Worm (Caenorhabditis elegans): Measurements from ENCODE around the gene vha-4.

The vha-4 gene

DNA sequence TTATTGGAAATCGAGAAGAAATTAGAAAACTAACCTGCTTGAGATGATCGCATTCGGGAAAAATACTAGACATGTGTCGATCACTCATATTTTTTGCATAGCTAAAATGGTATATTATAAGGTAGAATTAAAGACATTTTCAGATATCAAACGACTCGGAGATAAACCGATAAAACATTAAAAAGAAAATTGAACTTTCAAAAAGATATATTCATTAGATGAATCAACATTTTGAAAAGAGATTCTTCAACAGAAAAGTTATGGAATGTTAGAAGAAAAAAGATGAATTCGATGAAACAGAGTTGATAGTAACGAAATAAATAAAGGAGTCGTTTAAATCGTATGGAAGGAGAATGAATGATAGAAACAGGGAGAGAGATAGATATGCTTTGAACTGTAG is 23.5 kb downstream of the vha-4 start, which contains the start of gene mdmh-35:
Gene mdmh-35, minus strand, starts transcription at position 101 of the 400 bp plus-strand sequence.
- no peak for TF ChIP-seq ceh-40 (GFP tag; IDR thresholded peaks at IDR 0.05)

DNA sequence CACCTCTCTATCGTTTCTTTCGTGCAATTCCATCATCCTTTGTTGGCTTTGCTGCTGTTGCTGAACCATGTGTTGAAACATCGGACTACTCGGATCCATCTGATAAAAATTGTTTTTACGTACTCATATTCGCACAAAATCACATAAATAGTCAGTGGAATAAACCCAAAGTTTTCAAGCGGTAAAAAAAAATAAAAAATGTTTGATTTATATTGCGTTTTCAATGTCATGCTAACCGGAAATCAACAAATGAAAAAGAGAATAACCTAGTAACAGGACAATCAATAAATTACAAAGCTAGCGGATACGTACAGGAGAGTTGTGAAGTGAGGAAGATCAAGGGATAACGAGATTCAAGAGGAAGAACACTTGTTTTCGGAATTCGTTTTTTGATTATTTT is 24.2 kb downstream of the vha-4 start, which contains the start of gene mdt-10:
Gene mdt-10, minus strand, starts transcription at position 101 of the 400 bp plus-strand sequence.
- no peak for TF ChIP-seq tlf-1 (GFP tag; optimal IDR thresholded peaks at IDR 0.05)
- no peak for TF ChIP-seq ama-1 (optimal IDR thresholded peaks at IDR 0.05)
- no peak for TF ChIP-seq ama-1 (GFP tag; optimal IDR thresholded peaks at IDR 0.05)
- TF ChIP-seq B0261.1 (tag; optimal IDR thresholded peaks at IDR 0.05) = no peak
- no peak for TF ChIP-seq hsf-1 (GFP tag; IDR thresholded peaks at IDR 0.05)
- TF ChIP-seq ekl-4 (GFP tag; IDR thresholded peaks at IDR 0.05) = no peak
- no peak for TF ChIP-seq nfya-1 (tag; optimal IDR thresholded peaks at IDR 0.05; ENCODE audit: borderline replicate concordance, insufficient read depth)
- TF ChIP-seq sea-2 (GFP tag; IDR thresholded peaks at IDR 0.05) = no peak
- TF ChIP-seq madf-8 (GFP tag; conservative IDR thresholded peaks at IDR 0.05) = no peak
- TF ChIP-seq nfya-2 (GFP tag; IDR thresholded peaks at IDR 0.05) = no peak
- no peak for TF ChIP-seq T07F8.4 (tag; optimal IDR thresholded peaks at IDR 0.05)
- no peak for TF ChIP-seq ztf-26 (tag; optimal IDR thresholded peaks at IDR 0.05)
- TF ChIP-seq ztf-22 (GFP tag; optimal IDR thresholded peaks at IDR 0.05) = no peak
- no peak for TF ChIP-seq F22D6.2 (tag; optimal IDR thresholded peaks at IDR 0.05)
- TF ChIP-seq ztf-18 (tag; optimal IDR thresholded peaks at IDR 0.05) = no peak
- TF ChIP-seq attf-3 (GFP tag; conservative IDR thresholded peaks at IDR 0.05) = no peak
- no peak for TF ChIP-seq xnd-1 (tag; optimal IDR thresholded peaks at IDR 0.05)
- no peak for TF ChIP-seq ceh-27 (GFP tag; optimal IDR thresholded peaks at IDR 0.05)

DNA sequence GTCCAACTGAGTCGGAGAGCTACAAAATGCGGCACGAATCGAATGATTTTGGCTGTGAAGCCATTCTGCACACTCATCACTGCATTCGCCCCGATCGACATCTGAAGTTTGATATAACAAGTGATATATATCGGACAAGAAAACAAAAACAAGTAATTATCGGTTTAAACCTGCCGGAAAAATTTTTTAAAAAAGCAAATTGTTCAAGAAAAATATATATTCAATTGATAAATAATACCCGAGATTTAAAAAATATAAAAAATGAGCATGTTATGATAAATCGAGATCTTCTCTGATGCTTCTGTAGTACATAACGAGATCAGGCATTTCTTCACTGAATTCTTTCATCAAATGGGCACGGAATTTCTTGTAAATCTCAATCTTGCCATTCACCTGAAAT is 25.4 kb downstream of the vha-4 start, which contains the start of gene T09A5.5:
Gene T09A5.5, minus strand, starts transcription at position 101 of the 400 bp plus-strand sequence.
- TF ChIP-seq madf-6 (GFP tag; IDR thresholded peaks at IDR 0.05) (peak; percentile 32; the same call in 1 of the 2 replicates), ekl-4 (GFP tag; IDR thresholded peaks at IDR 0.05) (no peak), ztf-22 (GFP tag; optimal IDR thresholded peaks at IDR 0.05) (no peak), F23B12.7 (tag; optimal IDR thresholded peaks at IDR 0.05; ENCODE audit: insufficient read depth) (no peak), lin-35 (GFP tag; optimal IDR thresholded peaks at IDR 0.05) (no peak), pbrm-1 (GFP tag; IDR thresholded peaks at IDR 0.05) (no peak), aptf-2 (GFP tag; conservative IDR thresholded peaks at IDR 0.05) (no peak)

DNA sequence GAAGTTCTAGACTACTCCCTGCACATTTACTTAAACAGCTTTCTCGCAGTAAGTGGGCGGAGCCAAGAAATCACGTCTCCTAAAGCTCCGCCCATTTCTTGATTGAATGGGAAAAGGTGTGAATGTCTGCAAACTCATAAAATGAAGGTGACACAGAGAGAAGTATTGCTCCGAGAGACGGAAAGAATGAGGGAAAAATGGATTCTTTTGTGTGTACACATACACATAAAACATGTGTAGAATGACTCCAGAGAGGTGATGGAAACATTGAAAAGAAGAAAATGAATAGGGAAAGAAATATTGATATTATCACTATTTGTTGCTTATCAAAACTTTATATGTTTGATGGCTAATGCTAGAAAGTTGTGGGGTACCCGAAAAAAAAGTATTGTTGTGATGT is 27.6 kb downstream of the vha-4 start:
- TF ChIP-seq lin-35 (GFP tag; optimal IDR thresholded peaks at IDR 0.05) (no peak), nhr-80 (tag; optimal IDR thresholded peaks at IDR 0.05) (peak; percentile 36)

DNA sequence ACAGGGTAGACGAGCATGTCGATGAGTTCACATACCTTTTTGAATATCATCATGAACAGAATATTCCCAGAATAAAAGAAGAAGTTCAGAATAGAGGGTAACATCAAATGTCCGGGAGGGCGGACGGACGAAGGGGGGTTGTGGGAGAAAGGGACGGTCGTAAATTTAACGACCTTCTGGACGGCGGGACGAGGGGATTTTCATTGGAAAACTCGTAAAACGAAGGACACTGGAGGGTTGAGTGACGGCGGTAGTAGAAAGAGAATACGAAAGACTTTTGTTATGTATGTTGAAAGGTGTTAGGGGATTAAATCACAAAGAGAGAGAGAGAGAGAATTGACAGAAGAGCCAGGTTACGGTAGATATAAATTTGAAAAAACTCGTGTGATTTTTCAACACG is 28.5 kb downstream of the vha-4 start:
- TF ChIP-seq gei-17 (GFP tag; optimal IDR thresholded peaks at IDR 0.05) (no peak), snpc-1.3 (tag; optimal IDR thresholded peaks at IDR 0.05; ENCODE audit: insufficient read depth) (no peak), hlh-26 (GFP tag; conservative IDR thresholded peaks at IDR 0.05) (no peak), lir-1 (GFP tag; conservative IDR thresholded peaks at IDR 0.05) (no peak), repo-1 (tag; optimal IDR thresholded peaks at IDR 0.05) (no peak), F23B12.7 (tag; optimal IDR thresholded peaks at IDR 0.05; ENCODE audit: insufficient read depth) (no peak), nfya-2 (GFP tag; IDR thresholded peaks at IDR 0.05) (no peak), madf-10 (tag; optimal IDR thresholded peaks at IDR 0.05) (no peak), B0035.1 (tag; optimal IDR thresholded peaks at IDR 0.05) (no peak), nhr-179 (tag; optimal IDR thresholded peaks at IDR 0.05) (no peak), ceh-100 (GFP tag; IDR thresholded peaks at IDR 0.05) (no peak), ZK185.1 (tag; optimal IDR thresholded peaks at IDR 0.05; ENCODE audit: poor library complexity, severe bottlenecking) (no peak), cebp-1 (GFP tag; IDR thresholded peaks at IDR 0.05) (no peak), cebp-1 (tag; optimal IDR thresholded peaks at IDR 0.05) (no peak), pha-4 (tag; optimal IDR thresholded peaks at IDR 0.05) (no peak), Y53F4B.3 (GFP tag; IDR thresholded peaks at IDR 0.05) (no peak), F37B4.10 (GFP tag; IDR thresholded peaks at IDR 0.05) (no peak), ceh-79 (tag; optimal IDR thresholded peaks at IDR 0.05) (no peak), ekl-4 (GFP tag; IDR thresholded peaks at IDR 0.05) (no peak), sea-2 (GFP tag; IDR thresholded peaks at IDR 0.05) (no peak)
